Worm (Caenorhabditis elegans) whole organism, L3 larva: Measurements from ENCODE around the gene C07E3.8.
A peak's percentile ranks its signal among the peaks of the same experiment; 100 is the strongest.

Source experiments
- R02D3.7 ChIP-seq: fragments of 150-350 bp; optimal IDR thresholded peaks from 2 replicates; lab custom pipeline; 2014; ENCODE audit warnings: missing biosample characterization, missing genetic modification characterization
- ama-1 ChIP-seq: fragments of 150-350 bp; optimal IDR thresholded peaks from 2 replicates; lab custom pipeline; 2018
- ceh-16 ChIP-seq: sonication (generic microtip); optimal IDR thresholded peaks from 2 replicates; lab custom pipeline; 2017; ENCODE audit warnings: missing biosample characterization, missing genetic modification characterization
- ceh-28 ChIP-seq: fragments of 150-350 bp; optimal IDR thresholded peaks from 2 replicates; lab custom pipeline; 2014; ENCODE audit warnings: missing biosample characterization, missing genetic modification reagents, missing genetic modification characterization
- ceh-82 ChIP-seq: fragments of 150-350 bp; optimal IDR thresholded peaks from 2 replicates; lab custom pipeline; 2014; ENCODE audit warnings: missing biosample characterization, missing genetic modification characterization
- ceh-9 ChIP-seq: sonication (generic microtip); optimal IDR thresholded peaks from 2 replicates; lab custom pipeline; 2018; ENCODE audit warnings: missing biosample characterization, missing genetic modification characterization
- daf-12 ChIP-seq: fragments of 150-350 bp; optimal IDR thresholded peaks from 2 replicates; lab custom pipeline; 2014; ENCODE audit warnings: missing biosample characterization, missing genetic modification reagents, missing genetic modification characterization
- egl-27 ChIP-seq: sonication (generic microtip); optimal IDR thresholded peaks from 4 replicates; lab custom pipeline; 2017; ENCODE audit warnings: missing biosample characterization, missing genetic modification reagents, missing genetic modification characterization
- egl-5 ChIP-seq: fragments of 150-350 bp; optimal IDR thresholded peaks from 2 replicates; lab custom pipeline; 2017; ENCODE audit warnings: missing biosample characterization, missing genetic modification reagents, missing genetic modification characterization, inconsistent platforms
- elt-1 ChIP-seq: fragments of 150-350 bp; optimal IDR thresholded peaks from 2 replicates; lab custom pipeline; 2014; ENCODE audit warnings: missing biosample characterization, missing genetic modification characterization
- elt-2 ChIP-seq: sonication (generic microtip); optimal IDR thresholded peaks from 2 replicates; lab custom pipeline; 2016; ENCODE audit warnings: missing genetic modification reagents, mild to moderate bottlenecking, missing genetic modification characterization, missing compliant biosample characterization
- elt-3 ChIP-seq, 3 experiments: fragments of 150-350 bp in 1 of 3; sonication (generic microtip) in 2 of 3; optimal IDR thresholded peaks; 2 replicates in 2 of 3; 4 replicates in 1 of 3; lab custom pipeline; 2014 to 2017; ENCODE audit warnings: missing biosample characterization in 3 of 3, missing genetic modification characterization in 3 of 3
- fkh-2 ChIP-seq: fragments of 150-350 bp; optimal IDR thresholded peaks from 2 replicates; lab custom pipeline; 2014; ENCODE audit warnings: missing biosample characterization, missing genetic modification reagents, missing genetic modification characterization
- hmg-11 ChIP-seq: sonication (generic microtip); optimal IDR thresholded peaks from 2 replicates; lab custom pipeline; 2016; ENCODE audit warnings: missing genetic modification characterization, missing compliant biosample characterization
- jun-1 ChIP-seq: fragments of 150-350 bp; optimal IDR thresholded peaks from 2 replicates; lab custom pipeline; 2014; ENCODE audit warnings: missing biosample characterization, missing genetic modification reagents, missing genetic modification characterization
- lin-39 ChIP-seq: fragments of 150-350 bp; optimal IDR thresholded peaks from 2 replicates; lab custom pipeline; 2018; ENCODE audit warnings: missing biosample characterization, missing genetic modification reagents, missing genetic modification characterization
- lsy-12 ChIP-seq: sonication (generic microtip); optimal IDR thresholded peaks from 2 replicates; lab custom pipeline; 2016; ENCODE audit warnings: mild to moderate bottlenecking, missing genetic modification characterization, missing compliant biosample characterization
- mdl-1 ChIP-seq: fragments of 150-350 bp; optimal IDR thresholded peaks from 2 replicates; lab custom pipeline; 2014; ENCODE audit warnings: missing biosample characterization, missing genetic modification characterization
- mml-1 ChIP-seq: fragments of 150-350 bp; sonication (generic microtip); optimal IDR thresholded peaks from 3 replicates; lab custom pipeline; 2014; ENCODE audit warnings: missing biosample characterization, missing genetic modification characterization
- nfya-1 ChIP-seq: sonication (generic microtip); optimal IDR thresholded peaks from 2 replicates; lab custom pipeline; 2017; ENCODE audit warnings: missing genetic modification characterization, mild to moderate bottlenecking, missing compliant biosample characterization, antibody characterized with exemption, moderate library complexity; ENCODE audit not compliant: insufficient read depth
- nhr-11 ChIP-seq: fragments of 150-350 bp; optimal IDR thresholded peaks from 2 replicates; lab custom pipeline; 2014; ENCODE audit warnings: missing biosample characterization, missing genetic modification characterization
- nhr-23 ChIP-seq: fragments of 150-350 bp; optimal IDR thresholded peaks from 2 replicates; lab custom pipeline; 2014; ENCODE audit warnings: missing biosample characterization, missing genetic modification reagents, missing genetic modification characterization
- nhr-237 ChIP-seq: fragments of 150-350 bp; optimal IDR thresholded peaks from 2 replicates; lab custom pipeline; 2014; ENCODE audit warnings: missing biosample characterization, missing genetic modification characterization
- nhr-25 ChIP-seq: sonication (generic microtip); optimal IDR thresholded peaks from 2 replicates; lab custom pipeline; 2017; ENCODE audit warnings: missing biosample characterization, missing genetic modification characterization
- nhr-28 ChIP-seq: fragments of 150-350 bp; optimal IDR thresholded peaks from 2 replicates; lab custom pipeline; 2014; ENCODE audit warnings: missing biosample characterization, missing genetic modification characterization
- nhr-67 ChIP-seq: fragments of 150-350 bp; optimal IDR thresholded peaks from 2 replicates; lab custom pipeline; 2014; ENCODE audit warnings: missing biosample characterization, missing genetic modification characterization
- nhr-76 ChIP-seq: fragments of 150-350 bp; sonication (generic microtip); optimal IDR thresholded peaks from 5 replicates; lab custom pipeline; 2014; ENCODE audit warnings: missing biosample characterization, missing genetic modification characterization
- nhr-77 ChIP-seq: fragments of 150-350 bp; optimal IDR thresholded peaks from 2 replicates; lab custom pipeline; 2014; ENCODE audit warnings: missing biosample characterization, missing genetic modification characterization
- pha-4 ChIP-seq: fragments of 150-350 bp; optimal IDR thresholded peaks from 2 replicates; lab custom pipeline; 2014; ENCODE audit warnings: missing biosample characterization, missing genetic modification reagents, missing genetic modification characterization
- pqm-1 ChIP-seq: fragments of 150-350 bp; optimal IDR thresholded peaks from 2 replicates; lab custom pipeline; 2017; ENCODE audit warnings: missing biosample characterization, missing genetic modification characterization, inconsistent platforms
- skn-1 ChIP-seq: fragments of 150-350 bp; optimal IDR thresholded peaks from 2 replicates; lab custom pipeline; 2014; ENCODE audit warnings: missing biosample characterization, missing genetic modification characterization
- snpc-4 ChIP-seq: fragments of 150-350 bp; optimal IDR thresholded peaks from 2 replicates; lab custom pipeline; 2014; ENCODE audit warnings: missing biosample characterization, missing genetic modification characterization
- tbx-2 ChIP-seq: sonication (generic microtip); optimal IDR thresholded peaks from 2 replicates; lab custom pipeline; 2016; ENCODE audit warnings: mild to moderate bottlenecking, missing genetic modification characterization, missing compliant biosample characterization
- unc-39 ChIP-seq: sonication (generic microtip); optimal IDR thresholded peaks from 4 replicates; lab custom pipeline; 2017; ENCODE audit warnings: missing biosample characterization, missing genetic modification characterization
- unc-62 ChIP-seq: fragments of 150-350 bp; sonication (generic microtip); optimal IDR thresholded peaks from 4 replicates; lab custom pipeline; 2014; ENCODE audit warnings: missing biosample characterization, missing genetic modification reagents, missing genetic modification characterization
- zag-1 ChIP-seq: fragments of 150-350 bp; optimal IDR thresholded peaks from 2 replicates; lab custom pipeline; 2014; ENCODE audit warnings: missing biosample characterization, missing genetic modification characterization
- ztf-11 ChIP-seq: fragments of 150-350 bp; optimal IDR thresholded peaks from 2 replicates; lab custom pipeline; 2014; ENCODE audit warnings: missing biosample characterization, missing genetic modification characterization
- ztf-4 ChIP-seq: fragments of 150-350 bp; optimal IDR thresholded peaks from 2 replicates; lab custom pipeline; 2014; ENCODE audit warnings: missing biosample characterization, missing genetic modification characterization

C07E3.8 gene

ce11 chrII:10370826-10371225 is 18.8 kb downstream of the C07E3.8 start:
- no peak for TF ChIP-seq jun-1 (tag; lab: Kevin White, UChicago)
- no peak for TF ChIP-seq skn-1
- TF ChIP-seq nfya-1 (tag; lab: Kevin White, UChicago): peak; percentile 23
- TF ChIP-seq lin-39 (tag; lab: Kevin White, UChicago): peak; percentile 56
- peak; percentile 20 for TF ChIP-seq hmg-11 (tag; lab: Kevin White, UChicago)
- TF ChIP-seq, all 47 proteins: peak for 3

- TF ChIP-seq pha-4 (tag; lab: Kevin White, UChicago): peak; percentile 67
- TF ChIP-seq nhr-23 (tag; lab: Kevin White, UChicago): no peak
- TF ChIP-seq elt-3 (tag; optimal IDR thresholded peaks at IDR 0.05; lab: Kevin White, UChicago): no peak
- TF ChIP-seq elt-2 (tag; lab: Kevin White, UChicago): peak; percentile 61
- no peak for TF ChIP-seq elt-1 (tag; lab: Kevin White, UChicago)
- TF ChIP-seq pqm-1 (tag; lab: Kevin White, UChicago): peak; percentile 16
These were observed 21.0 kb downstream of the C07E3.8 start for ce11 chrII:10373016-10373415.

ce11 chrII:10373536-10374169 is 21.6 kb downstream of the C07E3.8 start:
- TF ChIP-seq jun-1 (tag; lab: Kevin White, UChicago): no peak
- no peak for TF ChIP-seq elt-1 (tag; lab: Kevin White, UChicago)
- no peak for TF ChIP-seq nhr-23 (tag; lab: Kevin White, UChicago)
- TF ChIP-seq lin-39 (tag; lab: Kevin White, UChicago): peak; percentile 17
- TF ChIP-seq nfya-1 (tag; lab: Kevin White, UChicago): no peak
- TF ChIP-seq skn-1: no peak
- TF ChIP-seq ztf-11: no peak
- TF ChIP-seq egl-5 (tag; lab: Kevin White, UChicago): peak; percentile 61
- TF ChIP-seq mdl-1 (tag; lab: Kevin White, UChicago): no peak
- no peak for TF ChIP-seq nhr-67 (tag; lab: Kevin White, UChicago)

- TF ChIP-seq pha-4 (tag; lab: Kevin White, UChicago) (peak; percentile 5), nhr-77 (tag; lab: Kevin White, UChicago) (no peak)
These were observed 22.7 kb downstream of the C07E3.8 start for ce11 chrII:10374776-10375175.

ce11 chrII:10377901-10378300 is 25.8 kb downstream of the C07E3.8 start:
- no peak for TF ChIP-seq nhr-237
- TF ChIP-seq lin-39 (tag; lab: Kevin White, UChicago): no peak
- no peak for TF ChIP-seq pqm-1 (tag; lab: Kevin White, UChicago)
- TF ChIP-seq nhr-25 (tag; lab: Kevin White, UChicago): peak; percentile 5
- TF ChIP-seq nfya-1 (tag; lab: Kevin White, UChicago): peak; percentile 19

ce11 chrII:10379546-10379945 is 27.5 kb downstream of the C07E3.8 start:
- no peak for TF ChIP-seq nhr-237
- TF ChIP-seq ceh-82 (tag; lab: Kevin White, UChicago): no peak
- no peak for TF ChIP-seq nhr-67 (tag; lab: Kevin White, UChicago)
- no peak for TF ChIP-seq unc-39
- TF ChIP-seq ceh-28 (tag; lab: Kevin White, UChicago): no peak

ce11 chrII:10382247-10382646 is 30.2 kb downstream of the C07E3.8 start:
- TF ChIP-seq ceh-28 (tag; lab: Kevin White, UChicago) (peak; percentile 41), hmg-11 (tag; lab: Kevin White, UChicago) (peak; percentile 79), R02D3.7 (tag; lab: Kevin White, UChicago) (peak; percentile 16), tbx-2 (no peak), nhr-76 (no peak), lsy-12 (tag; lab: Kevin White, UChicago) (peak; percentile 45), egl-5 (tag; lab: Kevin White, UChicago) (no peak), zag-1 (tag; lab: Kevin White, UChicago) (no peak), nhr-77 (tag; lab: Kevin White, UChicago) (no peak), nhr-28 (no peak), ama-1 (no peak), snpc-4 (tag; lab: Kevin White, UChicago) (peak; percentile 2), nhr-237 (no peak), lin-39 (tag; lab: Kevin White, UChicago) (no peak), egl-27 (no peak), fkh-2 (tag; lab: Kevin White, UChicago) (no peak), mml-1 (tag; lab: Kevin White, UChicago) (no peak), ztf-4 (tag; lab: Kevin White, UChicago) (no peak), ceh-16 (tag; lab: Kevin White, UChicago) (no peak), skn-1 (no peak), nhr-11 (tag; lab: Kevin White, UChicago) (no peak), daf-12 (no peak), ceh-9 (tag; lab: Kevin White, UChicago) (no peak), unc-39 (no peak), unc-62 (no peak), elt-1 (tag; lab: Kevin White, UChicago) (no peak), ztf-11 (no peak)
